Worm (Caenorhabditis elegans): ENCODE data around the gene capa-1.

DNA sequence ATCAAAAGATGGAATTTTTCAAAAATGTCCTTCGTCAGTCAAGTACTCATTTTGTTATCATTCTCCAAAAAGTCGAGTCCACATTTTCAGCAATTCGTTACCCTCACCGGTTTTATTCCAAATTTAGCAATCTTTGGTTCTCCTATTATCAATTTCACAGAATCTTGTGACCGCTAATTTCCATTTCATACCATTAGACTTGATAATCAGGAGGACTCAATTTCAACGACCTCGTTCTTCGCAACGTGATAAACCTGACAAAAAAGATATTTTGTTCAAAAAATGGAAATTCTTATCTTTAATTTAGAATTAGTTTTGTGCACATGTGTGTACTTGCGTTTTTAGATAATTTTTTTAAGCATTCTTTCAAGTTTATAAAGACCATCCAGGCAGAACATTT, 43.4 kb downstream of the capa-1 start:
- TF ChIP-seq sea-2 (GFP tag; IDR thresholded peaks at IDR 0.05) (no peak), ama-1 (optimal IDR thresholded peaks at IDR 0.05) (no peak), ama-1 (GFP tag; optimal IDR thresholded peaks at IDR 0.05) (no peak)

Data from whole organism, young adult.